Fruit fly (Drosophila melanogaster): ENCODE measurements around the gene LManVI.

Gene LManVI

dm6 chr2L:8752022-8752421 lies 29.0 kb downstream of the LManVI start, which contains the start of the genes CG45307 and CG12438:
Gene CG45307 (minus strand): TSS chr2L:8752122.
Gene CG12438 (plus strand): TSS chr2L:8752285.
- TF ChIP-seq CG17801 (GFP tag; optimal IDR thresholded peaks at IDR 0.05; ENCODE audit: partially characterized antibody): no peak

- TF ChIP-seq CG17801 (GFP tag; optimal IDR thresholded peaks at IDR 0.05; ENCODE audit: partially characterized antibody): no peak
Measured at dm6 chr2L:8747480-8747879, 33.6 kb downstream of the LManVI start.

- TF ChIP-seq CG17801 (GFP tag; optimal IDR thresholded peaks at IDR 0.05; ENCODE audit: partially characterized antibody): no peak
Measured at dm6 chr2L:8746350-8746759, 34.7 kb downstream of the LManVI start.

dm6 chr2L:8743082-8743481 lies 38.0 kb downstream of the LManVI start:
- no peak for TF ChIP-seq CG17801 (GFP tag; optimal IDR thresholded peaks at IDR 0.05; ENCODE audit: partially characterized antibody)

dm6 chr2L:8740757-8741278 lies 40.2 kb downstream of the LManVI start:
- no peak for TF ChIP-seq CG17801 (GFP tag; optimal IDR thresholded peaks at IDR 0.05; ENCODE audit: partially characterized antibody)

- TF ChIP-seq CG17801 (GFP tag; optimal IDR thresholded peaks at IDR 0.05; ENCODE audit: partially characterized antibody): peak; percentile 20
Measured at dm6 chr2L:8739984-8740756, 40.9 kb downstream of the LManVI start, which contains the start of gene raw. Gene raw (minus strand): TSS chr2L:8740660.

dm6 chr2L:8738253-8738665 lies 42.8 kb downstream of the LManVI start:
- no peak for TF ChIP-seq CG17801 (GFP tag; optimal IDR thresholded peaks at IDR 0.05; ENCODE audit: partially characterized antibody)

- TF ChIP-seq CG17801 (GFP tag; optimal IDR thresholded peaks at IDR 0.05; ENCODE audit: partially characterized antibody): no peak
Measured at dm6 chr2L:8736383-8736782, 44.7 kb downstream of the LManVI start.

dm6 chr2L:8735572-8735996 lies 45.5 kb downstream of the LManVI start:
- peak; percentile 51 for TF ChIP-seq CG17801 (GFP tag; optimal IDR thresholded peaks at IDR 0.05; ENCODE audit: partially characterized antibody)

- no peak for TF ChIP-seq CG17801 (GFP tag; optimal IDR thresholded peaks at IDR 0.05; ENCODE audit: partially characterized antibody)
Measured at dm6 chr2L:8734998-8735397, 46.1 kb downstream of the LManVI start.

- TF ChIP-seq CG17801 (GFP tag; optimal IDR thresholded peaks at IDR 0.05; ENCODE audit: partially characterized antibody): no peak
Measured at dm6 chr2L:8734304-8734703, 46.7 kb downstream of the LManVI start.

dm6 chr2L:8732702-8733101 lies 48.4 kb downstream of the LManVI start:
- no peak for TF ChIP-seq CG17801 (GFP tag; optimal IDR thresholded peaks at IDR 0.05; ENCODE audit: partially characterized antibody)

All from ovary, adult (tissue).